Fruit fly (Drosophila melanogaster) whole organism, prepupa: Measurements from ENCODE around the gene Hs3st-B.

ENCODE experiments used
- Blimp-1 ChIP-seq: fragments of 200-800 bp; sonication (Bioruptor generic); optimal IDR thresholded peaks from 3 replicates; lab custom pipeline; 2017; ENCODE audit warnings: missing biosample characterization, missing genetic modification characterization, mild to moderate bottlenecking, moderate library complexity, missing genetic modification reagents
- CG10631 ChIP-seq: fragments of 200-800 bp; sonication (Bioruptor generic); optimal IDR thresholded peaks from 2 replicates; lab custom pipeline; 2016; ENCODE audit warnings: missing biosample characterization, missing genetic modification characterization
- CG10669 ChIP-seq: fragments of 200-800 bp; sonication (Bioruptor generic); optimal IDR thresholded peaks from 3 replicates; lab custom pipeline; 2018; ENCODE audit warnings: missing biosample characterization, mild to moderate bottlenecking, missing genetic modification characterization, moderate library complexity
- CG11902 ChIP-seq: fragments of 200-800 bp; sonication (Bioruptor generic); optimal IDR thresholded peaks from 3 replicates; lab custom pipeline; 2016; ENCODE audit warnings: missing biosample characterization, missing genetic modification characterization
- CG16779 ChIP-seq: fragments of 200-800 bp; sonication (Bioruptor generic); optimal IDR thresholded peaks from 3 replicates; lab custom pipeline; 2017; ENCODE audit warnings: missing biosample characterization, mild to moderate bottlenecking, missing genetic modification characterization
- CG31627 ChIP-seq: fragments of 200-800 bp; sonication (Bioruptor generic); optimal IDR thresholded peaks from 3 replicates; lab custom pipeline; 2016; ENCODE audit warnings: missing biosample characterization, missing genetic modification characterization
- CG3919 ChIP-seq: fragments of 200-800 bp; sonication (Bioruptor generic); optimal IDR thresholded peaks from 3 replicates; lab custom pipeline; 2016; ENCODE audit warnings: missing biosample characterization, missing genetic modification characterization
- CG4318 ChIP-seq: fragments of 200-800 bp; sonication (Bioruptor generic); optimal IDR thresholded peaks from 3 replicates; lab custom pipeline; 2017; ENCODE audit warnings: missing biosample characterization, mild to moderate bottlenecking, missing genetic modification characterization
- CG8319 ChIP-seq: fragments of 200-800 bp; sonication (Bioruptor generic); optimal IDR thresholded peaks from 3 replicates; lab custom pipeline; 2016; ENCODE audit warnings: missing biosample characterization, missing genetic modification characterization
- Ets21C ChIP-seq: fragments of 200-800 bp; sonication (Bioruptor generic); optimal IDR thresholded peaks from 3 replicates; lab custom pipeline; 2016; ENCODE audit warnings: missing biosample characterization, missing genetic modification characterization
- Ets96B ChIP-seq: fragments of 200-800 bp; optimal IDR thresholded peaks from 2 replicates; lab custom pipeline; 2019; ENCODE audit warnings: missing biosample characterization, mild to moderate bottlenecking, missing genetic modification characterization, moderate library complexity
- Met ChIP-seq: fragments of 200-800 bp; sonication (Bioruptor generic); optimal IDR thresholded peaks from 3 replicates; lab custom pipeline; 2016; ENCODE audit warnings: missing biosample characterization, missing genetic modification characterization
- Sox102F ChIP-seq: fragments of 200-800 bp; sonication (Bioruptor generic); optimal IDR thresholded peaks from 2 replicates; lab custom pipeline; 2016; ENCODE audit warnings: missing biosample characterization, mild to moderate bottlenecking, missing genetic modification characterization
- Sox14 ChIP-seq: fragments of 200-800 bp; sonication (Bioruptor generic); optimal IDR thresholded peaks from 3 replicates; lab custom pipeline; 2016; ENCODE audit warnings: missing biosample characterization, missing genetic modification characterization
- Sox15 ChIP-seq: fragments of 200-800 bp; sonication (Bioruptor generic); optimal IDR thresholded peaks from 3 replicates; lab custom pipeline; 2016; ENCODE audit warnings: missing biosample characterization, missing genetic modification characterization
- acj6 ChIP-seq: fragments of 200-800 bp; sonication (Bioruptor generic); optimal IDR thresholded peaks from 3 replicates; lab custom pipeline; 2016; ENCODE audit warnings: missing biosample characterization, missing genetic modification characterization
- fd59A ChIP-seq: fragments of 200-800 bp; sonication (Bioruptor generic); optimal IDR thresholded peaks from 2 replicates; lab custom pipeline; 2017; ENCODE audit warnings: missing biosample characterization, mild to moderate bottlenecking, missing genetic modification characterization, missing genetic modification reagents
- fd85E ChIP-seq: fragments of 200-800 bp; sonication (Bioruptor generic); optimal IDR thresholded peaks from 3 replicates; lab custom pipeline; 2016; ENCODE audit warnings: missing biosample characterization, missing genetic modification characterization
- fkh ChIP-seq: fragments of 200-800 bp; sonication (Bioruptor generic); optimal IDR thresholded peaks from 3 replicates; lab custom pipeline; 2017; ENCODE audit warnings: missing biosample characterization, mild to moderate bottlenecking, missing genetic modification characterization, moderate library complexity
- net ChIP-seq: fragments of 200-800 bp; sonication (Bioruptor generic); optimal IDR thresholded peaks from 3 replicates; lab custom pipeline; 2016; ENCODE audit warnings: missing biosample characterization, missing genetic modification characterization
- salr ChIP-seq, 2 experiments: fragments of 200-800 bp; sonication (Bioruptor generic); optimal IDR thresholded peaks; 3 replicates each; lab custom pipeline; 2016 to 2018; ENCODE audit warnings: missing biosample characterization in 2 of 2, missing genetic modification characterization in 2 of 2, mild to moderate bottlenecking in 1 of 2

Gene Hs3st-B

dm6 chrX:19298785-19299114 lies 50.3 kb downstream of the Hs3st-B start (continued):
- peak; percentile 46 for TF ChIP-seq CG3919 (GFP tag; lab: Kevin White, UChicago)
- TF ChIP-seq Sox14 (GFP tag; lab: Kevin White, UChicago), result peak; percentile 25
- TF ChIP-seq Ets96B, result peak; percentile 51
- TF ChIP-seq CG11902, result peak; percentile 27
- no peak for TF ChIP-seq CG8319
- TF ChIP-seq CG16779 (tag; lab: Kevin White, UChicago), result no peak
- no peak for TF ChIP-seq salr (GFP tag; optimal IDR thresholded peaks at IDR 0.05; lab: Kevin White, UChicago)
- peak; percentile 43 for TF ChIP-seq fd59A (GFP tag; lab: Kevin White, UChicago)
- TF ChIP-seq CG4318, result peak; percentile 16
- TF ChIP-seq Blimp-1 (GFP tag; lab: Kevin White, UChicago), result no peak
- TF ChIP-seq Sox102F (GFP tag; lab: Kevin White, UChicago), result peak; percentile 74
- TF ChIP-seq net (GFP tag; lab: Kevin White, UChicago), result no peak
- peak; percentile 73 for TF ChIP-seq Met (GFP tag; lab: Kevin White, UChicago)
- peak; percentile 29 for TF ChIP-seq Ets21C (GFP tag; lab: Kevin White, UChicago)
- TF ChIP-seq CG10669 (GFP tag; lab: Kevin White, UChicago), result peak; percentile 52
- TF ChIP-seq CG31627, result peak; percentile 57
- peak; percentile 29 for TF ChIP-seq Sox15 (GFP tag; lab: Kevin White, UChicago)

- TF ChIP-seq CG3919 (GFP tag; lab: Kevin White, UChicago) (no peak), acj6 (GFP tag; lab: Kevin White, UChicago) (no peak), Sox15 (GFP tag; lab: Kevin White, UChicago) (no peak), CG10631 (no peak), Sox102F (GFP tag; lab: Kevin White, UChicago) (no peak), fkh (no peak), fd85E (GFP tag; lab: Kevin White, UChicago) (no peak), Sox14 (GFP tag; lab: Kevin White, UChicago) (no peak)
Observed at dm6 chrX:19299367-19299766, 50.9 kb downstream of the Hs3st-B start.
